Worm (Caenorhabditis elegans): ENCODE measurements around the gene nstp-5.

ce11 chrIV:12903687-12904086 is 48.3 kb downstream of the nstp-5 start:
- TF ChIP-seq jun-1 (tag; optimal IDR thresholded peaks at IDR 0.05) (no peak), unc-62 (GFP tag; optimal IDR thresholded peaks at IDR 0.05) (no peak)
